Worm (Caenorhabditis elegans) whole organism, late embryonic: ENCODE results near the gene Y39F10C.3.

Source experiments
- ahr-1 ChIP-seq: sonication (generic microtip); optimal IDR thresholded peaks from 2 replicates; lab custom pipeline; 2016; ENCODE audit warnings: missing genetic modification characterization, missing compliant biosample characterization
- ama-1 ChIP-seq: fragments of 150-350 bp; optimal IDR thresholded peaks from 2 replicates; lab custom pipeline; 2014
- dve-1 ChIP-seq: sonication (generic microtip); optimal IDR thresholded peaks from 2 replicates; lab custom pipeline; 2017; ENCODE audit warnings: antibody characterized with exemption, mild to moderate bottlenecking, missing genetic modification characterization, missing compliant biosample characterization
- fkh-10 ChIP-seq: fragments of 150-350 bp; optimal IDR thresholded peaks from 2 replicates; lab custom pipeline; 2014; ENCODE audit warnings: missing biosample characterization, missing genetic modification reagents, missing genetic modification characterization
- hlh-13 ChIP-seq: fragments of 200-800 bp; sonication (Bioruptor generic); optimal IDR thresholded peaks from 2 replicates; lab custom pipeline; 2018; ENCODE audit warnings: mild to moderate bottlenecking, missing genetic modification characterization, missing compliant biosample characterization
- sox-4 ChIP-seq: sonication (generic microtip); optimal IDR thresholded peaks from 2 replicates; lab custom pipeline; 2017; ENCODE audit warnings: mild to moderate bottlenecking, missing genetic modification characterization, inconsistent platforms, missing compliant biosample characterization
- syd-9 ChIP-seq: sonication (generic microtip); optimal IDR thresholded peaks from 2 replicates; lab custom pipeline; 2016; ENCODE audit warnings: mild to moderate bottlenecking, missing genetic modification characterization, moderate library complexity, missing compliant biosample characterization
- unc-55 ChIP-seq: sonication (generic microtip); optimal IDR thresholded peaks from 2 replicates; lab custom pipeline; 2017; ENCODE audit warnings: missing biosample characterization, missing genetic modification reagents, missing genetic modification characterization
- unc-86 ChIP-seq: sonication (generic microtip); optimal IDR thresholded peaks from 2 replicates; lab custom pipeline; 2016; ENCODE audit warnings: missing genetic modification characterization, missing compliant biosample characterization

DNA sequence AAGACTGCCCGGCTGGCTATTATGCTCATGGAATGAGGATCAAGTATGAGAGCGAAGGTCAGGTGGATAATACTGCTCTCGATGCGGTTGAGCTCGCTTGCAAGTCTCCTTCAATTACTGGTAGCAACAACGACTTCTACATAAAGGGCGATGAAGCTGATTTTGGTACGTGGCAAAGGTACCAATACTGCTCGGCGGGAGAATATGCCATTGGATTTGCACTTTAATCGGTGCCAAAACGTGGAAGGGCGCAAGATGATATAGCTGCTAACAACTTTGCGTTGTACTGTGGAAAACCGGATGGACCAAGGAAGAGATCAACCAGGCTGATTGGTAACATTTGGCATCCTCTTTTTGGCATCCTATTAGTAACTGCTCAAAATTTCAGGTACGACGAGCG, 6.4 kb upstream of the Y39F10C.3 start:
- TF ChIP-seq hlh-13 (GFP tag; lab: Kevin White, UChicago) (no peak), sox-4 (tag; lab: Kevin White, UChicago) (no peak), syd-9 (no peak), unc-55 (GFP tag; lab: Kevin White, UChicago) (no peak), unc-86 (tag; lab: Kevin White, UChicago) (no peak), fkh-10 (GFP tag; lab: Kevin White, UChicago) (no peak), ama-1 (lab: Kevin White, UChicago) (no peak), ahr-1 (tag; lab: Kevin White, UChicago) (no peak), dve-1 (no peak)
